Worm (Caenorhabditis elegans) whole organism, L4/young adult: ENCODE measurements around the gene fbxb-91.

Source experiments
- dao-5 ChIP-seq: sonication (generic microtip); optimal IDR thresholded peaks from 2 replicates; lab custom pipeline; 2016; ENCODE audit warnings: missing genotype, missing genetic modification characterization, moderate library complexity, missing compliant biosample characterization
- him-1 ChIP-seq: sonication (generic microtip); optimal IDR thresholded peaks from 2 replicates; lab custom pipeline; 2016; ENCODE audit warnings: missing genotype, missing genetic modification reagents, missing genetic modification characterization, missing compliant biosample characterization

DNA sequence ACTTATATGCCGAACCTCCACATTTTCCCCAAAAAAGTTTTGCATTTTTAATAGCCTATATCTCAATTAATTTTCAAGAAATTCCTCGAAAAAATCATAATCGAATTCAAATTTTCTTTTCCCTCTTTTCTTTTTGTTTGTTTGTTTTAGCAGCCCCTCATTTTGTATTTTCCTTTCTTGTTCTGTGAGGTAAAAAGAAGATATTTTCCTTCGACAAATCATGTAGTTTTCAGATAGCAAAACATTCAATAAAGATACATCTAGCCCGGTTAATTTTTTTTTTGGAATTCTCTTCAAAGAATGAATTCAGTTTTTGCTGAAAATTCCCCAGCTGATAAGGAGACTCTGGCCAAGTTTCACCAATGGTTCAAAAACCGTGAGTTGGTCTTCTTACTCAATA, 25.1 kb upstream of the fbxb-91 start, which contains the start of gene T24E12.3:
- TF ChIP-seq dao-5: no peak
- no peak for TF ChIP-seq him-1 (tag; lab: Kevin White, UChicago)
